Fruit fly (Drosophila melanogaster): ENCODE results near the gene CG44002.

Gene CG44002

dm6 chr2L:3158260-3159072 is 12.4 kb downstream of the CG44002 start (continued):
- peak; percentile 84 for TF ChIP-seq Med (GFP tag)
- TF ChIP-seq CG3281 (GFP tag; optimal IDR thresholded peaks at IDR 0.05): peak; percentile 19
- no peak for TF ChIP-seq CG6765 (GFP tag; optimal IDR thresholded peaks at IDR 0.05)
- no peak for TF ChIP-seq CrebB (tag; optimal IDR thresholded peaks at IDR 0.05)
- TF ChIP-seq stwl (tag; optimal IDR thresholded peaks at IDR 0.05): peak; percentile 94
- peak; percentile 46 for TF ChIP-seq CG18262 (tag; optimal IDR thresholded peaks at IDR 0.05)
- no peak for TF ChIP-seq CG8290 (GFP tag; optimal IDR thresholded peaks at IDR 0.05)
- TF ChIP-seq CG8290 (tag; optimal IDR thresholded peaks at IDR 0.05): peak in 1 of 2 experiments; percentile 5
- peak; percentile 22; the same call in 1 of the 2 replicates for TF ChIP-seq inv (GFP tag; IDR thresholded peaks at IDR 0.05; ENCODE audit: partially characterized antibody)
- no peak for TF ChIP-seq Trl (optimal IDR thresholded peaks at IDR 0.05)
- no peak for TF ChIP-seq Trl (GFP tag; optimal IDR thresholded peaks at IDR 0.05)
- TF ChIP-seq pan (optimal IDR thresholded peaks at IDR 0.05): no peak
- no peak for TF ChIP-seq pan (GFP tag; optimal IDR thresholded peaks at IDR 0.05 in 1 of 2, IDR thresholded peaks at IDR 0.05 in 1 of 2)
- peak; percentile 66 for TF ChIP-seq CG34376 (GFP tag; optimal IDR thresholded peaks at IDR 0.05)
- TF ChIP-seq sug (tag; optimal IDR thresholded peaks at IDR 0.05): peak; percentile 24
- 0 out of 3 replicates have a peak, but pooled peaks have one; percentile 8 for TF ChIP-seq CG16813 (GFP tag; IDR thresholded peaks at IDR 0.05; ENCODE audit: partially characterized antibody)
- no peak for TF ChIP-seq Neu2 (GFP tag; optimal IDR thresholded peaks at IDR 0.05; ENCODE audit: borderline replicate concordance)
- TF ChIP-seq Drgx (GFP tag; IDR thresholded peaks at IDR 0.05): peak; percentile 19; the same call in 1 of the 2 replicates
- TF ChIP-seq CG3407 (GFP tag; optimal IDR thresholded peaks at IDR 0.05): peak; percentile 25
- peak; percentile 19 for TF ChIP-seq CG15601 (tag; optimal IDR thresholded peaks at IDR 0.05)
- no peak for TF ChIP-seq Max (GFP tag; optimal IDR thresholded peaks at IDR 0.05)
- TF ChIP-seq CG11504 (tag; optimal IDR thresholded peaks at IDR 0.05): peak; percentile 26
- peak; percentile 42; the same call in 1 of the 2 replicates for TF ChIP-seq H2.0 (GFP tag; IDR thresholded peaks at IDR 0.05)
- TF ChIP-seq D19A (tag; optimal IDR thresholded peaks at IDR 0.05): peak; percentile 22
- TF ChIP-seq CG10431 (GFP tag; optimal IDR thresholded peaks at IDR 0.05): peak; percentile 16
- no peak for TF ChIP-seq Dfd (GFP tag; optimal IDR thresholded peaks at IDR 0.05)
- TF ChIP-seq grau (tag; optimal IDR thresholded peaks at IDR 0.05): peak; percentile 40
- TF ChIP-seq CG2120 (GFP tag; optimal IDR thresholded peaks at IDR 0.05): peak; percentile 12
- TF ChIP-seq ATbp (GFP tag; optimal IDR thresholded peaks at IDR 0.05): peak; percentile 40
- no peak; the same call in 2 of the 3 replicates for TF ChIP-seq CG14050 (GFP tag; IDR thresholded peaks at IDR 0.05)
- peak; percentile 54 for TF ChIP-seq CG15514 (GFP tag; optimal IDR thresholded peaks at IDR 0.05)
- TF ChIP-seq CG17361 (GFP tag; IDR thresholded peaks at IDR 0.05): peak; percentile 24; the same call in 1 of the 3 replicates
- peak; percentile 51 for TF ChIP-seq CG4707 (GFP tag; optimal IDR thresholded peaks at IDR 0.05)
- TF ChIP-seq eve (GFP tag; optimal IDR thresholded peaks at IDR 0.05): peak in 1 of 2 experiments; percentile 47
- TF ChIP-seq CG32532 (GFP tag; IDR thresholded peaks at IDR 0.05): peak; percentile 44; the same call in 1 of the 2 replicates
- TF ChIP-seq CG3163 (GFP tag; optimal IDR thresholded peaks at IDR 0.05): no peak
- TF ChIP-seq Ets97D (GFP tag; optimal IDR thresholded peaks at IDR 0.05): no peak
- peak; percentile 14 for TF ChIP-seq CG33557 (GFP tag; optimal IDR thresholded peaks at IDR 0.05)
- no peak for TF ChIP-seq CG4360 (GFP tag; IDR thresholded peaks at IDR 0.05)
- no peak for TF ChIP-seq CG15479 (GFP tag; optimal IDR thresholded peaks at IDR 0.05)
- peak; percentile 27 for TF ChIP-seq CG6254 (GFP tag; optimal IDR thresholded peaks at IDR 0.05)
- TF ChIP-seq ci (GFP tag; IDR thresholded peaks at IDR 0.05): peak; percentile 61
- peak; percentile 49; the same call in 1 of the 2 replicates for TF ChIP-seq bbx (GFP tag; IDR thresholded peaks at IDR 0.05; ENCODE audit: partially characterized antibody)
- peak; percentile 19 for TF ChIP-seq CG12391 (tag; optimal IDR thresholded peaks at IDR 0.05)
- peak; percentile 45 for TF ChIP-seq CG14710 (tag; optimal IDR thresholded peaks at IDR 0.05)
- 0 out of 3 replicates have a peak, but pooled peaks have one; percentile 23 for TF ChIP-seq Dbx (GFP tag; IDR thresholded peaks at IDR 0.05)
- peak; percentile 29; the same call in 1 of the 2 replicates for TF ChIP-seq CG10321 (GFP tag; IDR thresholded peaks at IDR 0.05)
